Worm (Caenorhabditis elegans) whole organism, L4/young adult: ENCODE data around the gene hpa-1.

ENCODE experiments used
- W03F9.2 ChIP-seq: fragments of 150-350 bp; optimal IDR thresholded peaks from 2 replicates; lab custom pipeline; 2014; ENCODE audit warnings: missing biosample characterization, missing genetic modification characterization
- him-1 ChIP-seq: sonication (generic microtip); optimal IDR thresholded peaks from 2 replicates; lab custom pipeline; 2016; ENCODE audit warnings: missing genotype, missing genetic modification reagents, missing genetic modification characterization, missing compliant biosample characterization

- no peak for TF ChIP-seq him-1 (tag; lab: Kevin White, UChicago)
- TF ChIP-seq W03F9.2: no peak
Measured at ce11 chrIV:16277902-16278301, 45.0 kb upstream of the hpa-1 start, which contains the start of gene ccch-2.
